Worm (Caenorhabditis elegans) whole organism, young adult: ENCODE results near the gene F14D7.3.
"Not testable (repeated sequence)": the region's sequence is repeated elsewhere in the genome, so short reads cannot be mapped to it uniquely, and the experiment has no call there.

Experiments used
- B0336.3 ChIP-seq: fragments of 200-800 bp; sonication (Bioruptor generic); IDR thresholded peaks from 2 replicates; pipeline ENCODE4 v1.3.6; 2022; ENCODE audit warnings: missing genetic modification characterization, missing compliant biosample characterization
- C06A6.2 ChIP-seq: fragments of 200-800 bp; sonication (Bioruptor generic); conservative IDR thresholded peaks from 2 replicates; pipeline ENCODE4 v1.3.6; 2022; ENCODE audit warnings: missing genetic modification characterization, missing compliant biosample characterization
- F10E7.11 ChIP-seq: sonication (generic microtip); optimal IDR thresholded peaks from 2 replicates; lab custom pipeline; 2017; ENCODE audit warnings: mild to moderate bottlenecking, missing genetic modification characterization, moderate library complexity, missing compliant biosample characterization
- F22D6.2 ChIP-seq: sonication (generic microtip); optimal IDR thresholded peaks from 2 replicates; lab custom pipeline; 2016; ENCODE audit warnings: mild to moderate bottlenecking, missing genetic modification characterization, missing compliant biosample characterization
- F52B5.7 ChIP-seq: sonication (generic microtip); optimal IDR thresholded peaks from 2 replicates; lab custom pipeline; 2016; ENCODE audit warnings: mild to moderate bottlenecking, missing genetic modification characterization, missing compliant biosample characterization
- F55B11.4 ChIP-seq: sonication (generic microtip); optimal IDR thresholded peaks from 2 replicates; lab custom pipeline; 2016; ENCODE audit warnings: missing compliant biosample characterization, missing genetic modification characterization, borderline replicate concordance; ENCODE audit not compliant: insufficient read depth
- K11D2.4 ChIP-seq: fragments of 200-800 bp; sonication (Bioruptor generic); IDR thresholded peaks from 2 replicates; pipeline ENCODE4 v1.3.6; 2022; ENCODE audit warnings: missing genetic modification reagents, missing genetic modification characterization, missing compliant biosample characterization
- Y56A3A.18 ChIP-seq: fragments of 200-800 bp; sonication (Bioruptor generic); IDR thresholded peaks from 2 replicates; pipeline ENCODE4 v1.3.6; 2022; ENCODE audit warnings: missing genetic modification reagents, missing genetic modification characterization, missing compliant biosample characterization
- akir-1 ChIP-seq: fragments of 200-800 bp; sonication (Bioruptor generic); optimal IDR thresholded peaks from 2 replicates; lab custom pipeline; 2018; ENCODE audit warnings: mild to moderate bottlenecking, missing genetic modification characterization, moderate library complexity, missing compliant biosample characterization
- atf-7 ChIP-seq: sonication (generic microtip); optimal IDR thresholded peaks from 2 replicates; lab custom pipeline; 2017; ENCODE audit warnings: mild to moderate bottlenecking, missing genetic modification characterization, missing compliant biosample characterization
- athp-1 ChIP-seq: sonication (generic microtip); optimal IDR thresholded peaks from 2 replicates; lab custom pipeline; 2017; ENCODE audit warnings: mild to moderate bottlenecking, missing genetic modification characterization, missing compliant biosample characterization
- attf-3 ChIP-seq: fragments of 200-800 bp; sonication (Bioruptor generic); conservative IDR thresholded peaks from 2 replicates; pipeline ENCODE4 v1.3.6; 2022; ENCODE audit warnings: missing genetic modification reagents, missing genetic modification characterization, missing compliant biosample characterization
- bed-1 ChIP-seq: fragments of 200-800 bp; sonication (Bioruptor generic); IDR thresholded peaks from 2 replicates; pipeline ENCODE4 v1.3.6; 2022; ENCODE audit warnings: missing genetic modification reagents, missing genetic modification characterization, missing compliant biosample characterization
- cebp-2 ChIP-seq: fragments of 200-800 bp; sonication (Bioruptor generic); IDR thresholded peaks from 2 replicates; pipeline ENCODE4 v1.3.6; 2022; ENCODE audit warnings: missing genetic modification characterization, missing compliant biosample characterization
- ets-4 ChIP-seq: fragments of 200-800 bp; sonication (Bioruptor generic); optimal IDR thresholded peaks from 2 replicates; lab custom pipeline; 2018; ENCODE audit warnings: mild to moderate bottlenecking, missing genetic modification characterization, missing compliant biosample characterization
- hlh-12 ChIP-seq: sonication (generic microtip); optimal IDR thresholded peaks from 2 replicates; lab custom pipeline; 2016; ENCODE audit warnings: missing genetic modification characterization, missing compliant biosample characterization
- hlh-26 ChIP-seq: fragments of 200-800 bp; sonication (Bioruptor generic); conservative IDR thresholded peaks from 2 replicates; pipeline ENCODE4 v1.3.6; 2022; ENCODE audit warnings: missing genetic modification reagents, missing genetic modification characterization, missing compliant biosample characterization
- lag-1 ChIP-seq: fragments of 200-800 bp; sonication (Bioruptor generic); IDR thresholded peaks from 2 replicates; pipeline ENCODE4 v1.3.6; 2022; ENCODE audit warnings: missing genetic modification reagents, missing genetic modification characterization, missing compliant biosample characterization
- let-607 ChIP-seq, 2 experiments: fragments of 200-800 bp in 1 of 2; sonication (Bioruptor generic) in 1 of 2; sonication (generic microtip) in 1 of 2; optimal IDR thresholded peaks; 2 replicates each; lab custom pipeline; 2016 to 2018; ENCODE audit warnings: mild to moderate bottlenecking in 2 of 2, missing compliant biosample characterization in 2 of 2, missing genetic modification characterization in 2 of 2, moderate library complexity in 2 of 2, missing genotype in 1 of 2
- lin-26 ChIP-seq: fragments of 200-800 bp; sonication (Bioruptor generic); IDR thresholded peaks from 2 replicates; pipeline ENCODE4 v1.3.6; 2022; ENCODE audit warnings: missing genetic modification reagents, missing genetic modification characterization, missing compliant biosample characterization
- madf-10 ChIP-seq: sonication (generic microtip); optimal IDR thresholded peaks from 2 replicates; lab custom pipeline; 2016; ENCODE audit warnings: mild to moderate bottlenecking, missing genetic modification characterization, missing compliant biosample characterization
- nfya-1 ChIP-seq: sonication (generic microtip); optimal IDR thresholded peaks from 2 replicates; lab custom pipeline; 2017; ENCODE audit warnings: antibody characterized with exemption, missing compliant biosample characterization, missing genetic modification characterization, borderline replicate concordance; ENCODE audit not compliant: insufficient read depth
- nfyb-1 ChIP-seq: fragments of 200-800 bp; sonication (Bioruptor generic); IDR thresholded peaks from 2 replicates; pipeline ENCODE4 v1.3.6; 2022; ENCODE audit warnings: missing genetic modification reagents, missing genetic modification characterization, missing compliant biosample characterization
- nhr-80 ChIP-seq: sonication (generic microtip); optimal IDR thresholded peaks from 2 replicates; lab custom pipeline; 2016; ENCODE audit warnings: missing genetic modification characterization, missing compliant biosample characterization
- pbrm-1 ChIP-seq: fragments of 200-800 bp; sonication (Bioruptor generic); IDR thresholded peaks from 2 replicates; pipeline ENCODE4 v1.3.6; 2022; ENCODE audit warnings: missing genetic modification reagents, missing genetic modification characterization, missing compliant biosample characterization
- repo-1 ChIP-seq: sonication (generic microtip); optimal IDR thresholded peaks from 2 replicates; lab custom pipeline; 2017; ENCODE audit warnings: mild to moderate bottlenecking, missing genetic modification characterization, missing compliant biosample characterization
- rpc-1 ChIP-seq, 2 experiments: fragments of 150-350 bp in 1 of 2; sonication (generic microtip) in 1 of 2; optimal IDR thresholded peaks; 2 replicates each; lab custom pipeline; 2014 to 2018; ENCODE audit warnings: missing biosample characterization in 1 of 2, missing genetic modification characterization in 1 of 2, missing genetic modification reagents in 1 of 2, missing genotype in 1 of 2
- sptf-2 ChIP-seq: fragments of 200-800 bp; sonication (Bioruptor generic); optimal IDR thresholded peaks from 2 replicates; lab custom pipeline; 2018; ENCODE audit warnings: mild to moderate bottlenecking, missing genetic modification characterization, missing compliant biosample characterization
- zfh-2 ChIP-seq: fragments of 200-800 bp; sonication (Bioruptor generic); conservative IDR thresholded peaks from 2 replicates; pipeline ENCODE4 v1.3.6; 2022; ENCODE audit warnings: missing genetic modification reagents, missing genetic modification characterization, missing compliant biosample characterization

Gene F14D7.3

ce11 chrV:14299569-14300064 lies 3.0 kb downstream of the F14D7.3 start, which contains the start of the genes spig-3 and F14D7.12:
Gene spig-3 (minus strand): TSS chrV:14299669.
Gene F14D7.12 (plus strand): TSS chrV:14300014.
- TF ChIP-seq F22D6.2 (tag; lab: Kevin White, UChicago) (no peak), F52B5.7 (tag; lab: Kevin White, UChicago) (no peak), sptf-2 (GFP tag; lab: Kevin White, UChicago) (no peak)

- TF ChIP-seq hlh-26 (GFP tag; lab: Robert Waterston, UW) (no peak), nhr-80 (tag; lab: Kevin White, UChicago) (peak; percentile 21)
- TF ChIP-seq, all 124 proteins: peak for 1
Observed at ce11 chrV:14301076-14301475, 4.5 kb downstream of the F14D7.3 start, which contains the start of gene F14D7.6. Gene F14D7.6 (plus strand): TSS chrV:14301413.

- TF ChIP-seq pbrm-1 (GFP tag; lab: Robert Waterston, UW); Y56A3A.18; K11D2.4: not testable (repeated sequence)
Observed at ce11 chrV:14306771-14307170, 10.2 kb downstream of the F14D7.3 start, which contains the start of gene spig-4. Gene spig-4 (minus strand): TSS chrV:14306871.

ce11 chrV:14308164-14308563 lies 11.6 kb downstream of the F14D7.3 start, which contains the start of gene spig-5:
Gene spig-5 (plus strand): TSS chrV:14308464.
- TF ChIP-seq madf-10 (tag; lab: Kevin White, UChicago); repo-1; nfya-1 (tag; lab: Kevin White, UChicago): not testable (repeated sequence)
- TF ChIP-seq, all 124 proteins: peak for 0; not testable (repeated sequence) for 124

ce11 chrV:14309632-14310031 lies 13.0 kb downstream of the F14D7.3 start, which contains the start of gene F14D7.14:
Gene F14D7.14 (plus strand): TSS chrV:14309932.
- not testable (repeated sequence) for TF ChIP-seq ets-4 (GFP tag; lab: Kevin White, UChicago); B0336.3 (GFP tag; lab: Robert Waterston, UW); atf-7
- TF ChIP-seq, all 124 proteins: peak for 0; not testable (repeated sequence) for 124

ce11 chrV:14311115-14311514 lies 14.5 kb downstream of the F14D7.3 start, which contains the start of gene ddn-3:
Gene ddn-3 (minus strand): TSS chrV:14311215.
- TF ChIP-seq F10E7.11 = no peak
- no peak for TF ChIP-seq lag-1 (GFP tag; lab: Robert Waterston, UW)
- TF ChIP-seq F55B11.4 (tag; lab: Kevin White, UChicago) = no peak
- TF ChIP-seq C06A6.2 (GFP tag; lab: Robert Waterston, UW) = no peak
- no peak for TF ChIP-seq madf-10 (tag; lab: Kevin White, UChicago)
- TF ChIP-seq bed-1 = no peak
- no peak for TF ChIP-seq akir-1 (GFP tag; lab: Kevin White, UChicago)
- TF ChIP-seq nhr-80 (tag; lab: Kevin White, UChicago) = no peak
- no peak for TF ChIP-seq K11D2.4
- TF ChIP-seq hlh-12 (tag; lab: Kevin White, UChicago) = no peak
- no peak for TF ChIP-seq F52B5.7 (tag; lab: Kevin White, UChicago)
- no peak for TF ChIP-seq rpc-1 (optimal IDR thresholded peaks at IDR 0.05; lab: Kevin White, UChicago)
- no peak for TF ChIP-seq rpc-1 (tag; optimal IDR thresholded peaks at IDR 0.05; lab: Kevin White, UChicago)
- TF ChIP-seq zfh-2 (GFP tag; lab: Robert Waterston, UW) = no peak
- no peak for TF ChIP-seq let-607 (tag; optimal IDR thresholded peaks at IDR 0.05; lab: Kevin White, UChicago)
- no peak for TF ChIP-seq cebp-2
- TF ChIP-seq attf-3 = no peak
- no peak for TF ChIP-seq nfya-1 (tag; lab: Kevin White, UChicago)
- no peak for TF ChIP-seq athp-1 (tag; lab: Kevin White, UChicago)
- no peak for TF ChIP-seq lin-26 (GFP tag; lab: Robert Waterston, UW)
- TF ChIP-seq nfyb-1 (GFP tag; lab: Robert Waterston, UW) = no peak
